Fruit fly (Drosophila melanogaster) whole organism, embryonic: Measurements from ENCODE around the gene Gprk2.

Source experiments
- Awh ChIP-seq: fragments of 200-800 bp; sonication (Bioruptor generic); IDR thresholded peaks from 2 replicates; pipeline ENCODE4, ENCODE4 v1.3.6; 2022; ENCODE audit warnings: missing biosample characterization, missing genetic modification characterization
- CG10654 ChIP-seq: fragments of 200-800 bp; sonication (Bioruptor generic); optimal IDR thresholded peaks from 2 replicates; lab custom pipeline; 2016; ENCODE audit warnings: missing biosample characterization, missing genetic modification characterization
- CG11085 ChIP-seq: fragments of 200-800 bp; sonication (Bioruptor generic); IDR thresholded peaks from 2 replicates; pipeline ENCODE4 v1.3.6; 2022; ENCODE audit warnings: missing biosample characterization, missing genetic modification characterization
- CG11247 ChIP-seq: fragments of 200-800 bp; sonication (Bioruptor generic); IDR thresholded peaks from 2 replicates; pipeline ENCODE4 v1.3.6; 2022; ENCODE audit warnings: missing biosample characterization, missing genetic modification characterization
- CG11695 ChIP-seq: fragments of 200-800 bp; sonication (Bioruptor generic); IDR thresholded peaks from 3 replicates; pipeline ENCODE4 v1.3.6; 2022; ENCODE audit warnings: missing biosample characterization, missing genetic modification characterization
- CG12071 ChIP-seq: fragments of 200-800 bp; sonication (Bioruptor generic); optimal IDR thresholded peaks from 3 replicates; lab custom pipeline; 2018; ENCODE audit warnings: missing biosample characterization, mild to moderate bottlenecking, missing genetic modification characterization
- CG15514 ChIP-seq: fragments of 200-800 bp; sonication (Bioruptor generic); optimal IDR thresholded peaks from 3 replicates; lab custom pipeline; 2017; ENCODE audit warnings: missing biosample characterization, missing genetic modification characterization, mild to moderate bottlenecking, moderate library complexity, missing genetic modification reagents
- CG15696 ChIP-seq: fragments of 200-800 bp; sonication (Bioruptor generic); optimal IDR thresholded peaks from 2 replicates; lab custom pipeline; 2019; ENCODE audit warnings: missing biosample characterization, mild to moderate bottlenecking, missing genetic modification characterization, moderate library complexity
- CG32772 ChIP-seq: fragments of 200-800 bp; sonication (Bioruptor generic); IDR thresholded peaks from 2 replicates; pipeline ENCODE4 v1.3.6; 2022; ENCODE audit warnings: missing biosample characterization, missing genetic modification characterization
- CG4328 ChIP-seq: fragments of 200-800 bp; sonication (Bioruptor generic); optimal IDR thresholded peaks from 3 replicates; lab custom pipeline; 2017; ENCODE audit warnings: missing biosample characterization, missing genetic modification reagents, missing genetic modification characterization
- CG4617 ChIP-seq: fragments of 200-800 bp; sonication (Bioruptor generic); optimal IDR thresholded peaks from 3 replicates; lab custom pipeline; 2016; ENCODE audit warnings: missing biosample characterization, missing genetic modification characterization, borderline replicate concordance
- CG4730 ChIP-seq: fragments of 200-800 bp; sonication (Bioruptor generic); IDR thresholded peaks from 2 replicates; pipeline ENCODE4 v1.3.6; 2022; ENCODE audit warnings: missing biosample characterization, missing genetic modification characterization
- CG5180 ChIP-seq: fragments of 200-800 bp; sonication (Bioruptor generic); optimal IDR thresholded peaks from 3 replicates; lab custom pipeline; 2017; ENCODE audit warnings: missing biosample characterization, missing genetic modification characterization, mild to moderate bottlenecking, moderate library complexity, missing genetic modification reagents
- CG6272 ChIP-seq: fragments of 200-800 bp; sonication (Bioruptor generic); IDR thresholded peaks from 2 replicates; pipeline ENCODE4 v1.3.6; 2022; ENCODE audit warnings: missing biosample characterization, missing genetic modification characterization
- CG6791 ChIP-seq: fragments of 200-800 bp; sonication (Bioruptor generic); IDR thresholded peaks from 3 replicates; pipeline ENCODE4 v1.3.6; 2022; ENCODE audit warnings: missing biosample characterization, missing genetic modification characterization; ENCODE audit not compliant: partially characterized antibody
- CG8388 ChIP-seq: fragments of 200-800 bp; sonication (Bioruptor generic); optimal IDR thresholded peaks from 2 replicates; lab custom pipeline; 2019; ENCODE audit warnings: missing biosample characterization, mild to moderate bottlenecking, missing genetic modification characterization, moderate library complexity
- CG9876 ChIP-seq: fragments of 200-800 bp; sonication (Bioruptor generic); optimal IDR thresholded peaks from 2 replicates; lab custom pipeline; 2016; ENCODE audit warnings: missing biosample characterization, missing genetic modification characterization
- Camta ChIP-seq: fragments of 200-800 bp; sonication (Bioruptor generic); optimal IDR thresholded peaks from 2 replicates; lab custom pipeline; 2016; ENCODE audit warnings: missing biosample characterization, missing genetic modification characterization
- CrebB ChIP-seq: fragments of 200-800 bp; sonication (Bioruptor generic); optimal IDR thresholded peaks from 3 replicates; lab custom pipeline; 2018; ENCODE audit warnings: missing biosample characterization, mild to moderate bottlenecking, missing genetic modification characterization
- Dek ChIP-seq: fragments of 200-800 bp; sonication (Bioruptor generic); optimal IDR thresholded peaks from 3 replicates; lab custom pipeline; 2019; ENCODE audit warnings: missing biosample characterization, mild to moderate bottlenecking, missing genetic modification characterization, moderate library complexity
- H15 ChIP-seq: fragments of 200-800 bp; sonication (Bioruptor generic); IDR thresholded peaks from 3 replicates; pipeline ENCODE4 v1.3.6; 2022; ENCODE audit warnings: missing biosample characterization, missing genetic modification characterization
- H2.0 ChIP-seq: fragments of 200-800 bp; sonication (Bioruptor generic); IDR thresholded peaks from 2 replicates; pipeline ENCODE4 v1.3.6; 2022; ENCODE audit warnings: missing biosample characterization, missing genetic modification characterization
- HLH3B ChIP-seq: fragments of 200-800 bp; sonication (Bioruptor generic); IDR thresholded peaks from 2 replicates; pipeline ENCODE4 v1.3.6; 2022; ENCODE audit warnings: missing biosample characterization, missing genetic modification characterization
- Hey ChIP-seq: fragments of 200-800 bp; sonication (Bioruptor generic); optimal IDR thresholded peaks from 3 replicates; lab custom pipeline; 2018; ENCODE audit warnings: missing biosample characterization, mild to moderate bottlenecking, missing genetic modification characterization
- Hr3 ChIP-seq: fragments of 200-800 bp; sonication (Bioruptor generic); optimal IDR thresholded peaks from 3 replicates; lab custom pipeline; 2016; ENCODE audit warnings: missing biosample characterization, missing genetic modification characterization
- MBD-R2 ChIP-seq: fragments of 200-800 bp; sonication (Bioruptor generic); IDR thresholded peaks from 2 replicates; pipeline ENCODE4 v1.3.6; 2022; ENCODE audit warnings: missing biosample characterization, missing genetic modification characterization
- MTF-1 ChIP-seq: fragments of 200-800 bp; sonication (Bioruptor generic); optimal IDR thresholded peaks from 2 replicates; lab custom pipeline; 2018; ENCODE audit warnings: missing biosample characterization, mild to moderate bottlenecking, missing genetic modification characterization, borderline replicate concordance
- Med ChIP-seq: fragments of 200-800 bp; sonication (Bioruptor generic); peaks from one replicate; lab custom pipeline; 2016; ENCODE audit warnings: missing biosample characterization, missing genetic modification characterization, mild to moderate bottlenecking, inconsistent platforms, moderate library complexity
- Meics ChIP-seq: fragments of 200-800 bp; sonication (Bioruptor generic); optimal IDR thresholded peaks from 2 replicates; lab custom pipeline; 2017; ENCODE audit warnings: missing biosample characterization, mild to moderate bottlenecking, missing genetic modification characterization
- NC2β ChIP-seq: fragments of 200-800 bp; sonication (Bioruptor generic); optimal IDR thresholded peaks from 2 replicates; lab custom pipeline; 2016; ENCODE audit warnings: missing biosample characterization, missing genetic modification characterization
- Optix ChIP-seq: fragments of 200-800 bp; sonication (Bioruptor generic); IDR thresholded peaks from 3 replicates; pipeline ENCODE4 v1.3.6; 2022; ENCODE audit warnings: missing biosample characterization, missing genetic modification characterization
- PHDP ChIP-seq: fragments of 200-800 bp; sonication (Bioruptor generic); optimal IDR thresholded peaks from 3 replicates; lab custom pipeline; 2018; ENCODE audit warnings: missing biosample characterization, mild to moderate bottlenecking, missing genetic modification characterization, moderate library complexity
- Poxn ChIP-seq: fragments of 200-800 bp; sonication (Bioruptor generic); IDR thresholded peaks from 2 replicates; pipeline ENCODE4 v1.3.6; 2022; ENCODE audit warnings: missing biosample characterization, missing genetic modification characterization
- Sry-δ ChIP-seq: fragments of 200-800 bp; sonication (Bioruptor generic); optimal IDR thresholded peaks from 2 replicates; lab custom pipeline; 2016; ENCODE audit warnings: missing biosample characterization, missing genetic modification characterization
- Xbp1 ChIP-seq: fragments of 200-800 bp; sonication (Bioruptor generic); optimal IDR thresholded peaks from 3 replicates; lab custom pipeline; 2016; ENCODE audit warnings: missing biosample characterization, mild to moderate bottlenecking, missing genetic modification characterization
- ac ChIP-seq: fragments of 200-800 bp; sonication (Bioruptor generic); optimal IDR thresholded peaks from 3 replicates; lab custom pipeline; 2017; ENCODE audit warnings: missing biosample characterization, mild to moderate bottlenecking, missing genetic modification characterization
- cato ChIP-seq: fragments of 200-800 bp; sonication (Bioruptor generic); optimal IDR thresholded peaks from 2 replicates; lab custom pipeline; 2016; ENCODE audit warnings: missing biosample characterization, missing genetic modification characterization, borderline replicate concordance
- crol ChIP-seq: fragments of 200-800 bp; sonication (Bioruptor generic); IDR thresholded peaks from 2 replicates; pipeline ENCODE4 v1.3.6; 2022; ENCODE audit warnings: missing biosample characterization, missing genetic modification characterization
- eve ChIP-seq, 2 experiments: fragments of >200 bp; optimal IDR thresholded peaks; 2 replicates each; lab custom pipeline; 2017; ENCODE audit warnings: missing biosample characterization in 2 of 2, missing genetic modification characterization in 2 of 2
- gem ChIP-seq: fragments of 200-800 bp; sonication (Bioruptor generic); optimal IDR thresholded peaks from 2 replicates; lab custom pipeline; 2019; ENCODE audit warnings: missing biosample characterization, mild to moderate bottlenecking, missing genetic modification characterization, moderate library complexity
- gro ChIP-seq: fragments of 200-800 bp; sonication (Bioruptor generic); optimal IDR thresholded peaks from 2 replicates; lab custom pipeline; 2016; ENCODE audit warnings: missing biosample characterization, missing genetic modification characterization
- hbn ChIP-seq: fragments of 200-800 bp; sonication (Bioruptor generic); IDR thresholded peaks from 2 replicates; pipeline ENCODE4 v1.3.6; 2022; ENCODE audit warnings: missing biosample characterization, missing genetic modification characterization; ENCODE audit not compliant: partially characterized antibody
- ken ChIP-seq: fragments of 200-800 bp; sonication (Bioruptor generic); IDR thresholded peaks from 3 replicates; pipeline ENCODE4 v1.3.6; 2022; ENCODE audit warnings: missing biosample characterization, missing genetic modification characterization
- pfk ChIP-seq: fragments of 200-800 bp; sonication (Bioruptor generic); optimal IDR thresholded peaks from 2 replicates; lab custom pipeline; 2018; ENCODE audit warnings: missing biosample characterization, mild to moderate bottlenecking, missing genetic modification characterization, moderate library complexity
- schlank ChIP-seq: fragments of 200-800 bp; sonication (Bioruptor generic); optimal IDR thresholded peaks from 2 replicates; lab custom pipeline; 2018; ENCODE audit warnings: missing biosample characterization, mild to moderate bottlenecking, missing genetic modification characterization
- sim ChIP-seq: fragments of 200-800 bp; sonication (Bioruptor generic); IDR thresholded peaks from 2 replicates; pipeline ENCODE4 v1.3.6; 2022; ENCODE audit warnings: missing biosample characterization, missing genetic modification characterization
- slou ChIP-seq: fragments of 200-800 bp; sonication (Bioruptor generic); optimal IDR thresholded peaks from 3 replicates; lab custom pipeline; 2016; ENCODE audit warnings: missing biosample characterization, missing genetic modification characterization
- sr ChIP-seq: fragments of 200-800 bp; sonication (Bioruptor generic); IDR thresholded peaks from 3 replicates; pipeline ENCODE4 v1.3.6; 2022; ENCODE audit warnings: missing biosample characterization, missing genetic modification characterization
- trh ChIP-seq: fragments of 200-800 bp; sonication (Bioruptor generic); optimal IDR thresholded peaks from 2 replicates; lab custom pipeline; 2016; ENCODE audit warnings: missing biosample characterization, missing genetic modification characterization
- vfl ChIP-seq: fragments of 200-800 bp; sonication (Bioruptor generic); optimal IDR thresholded peaks from 2 replicates; lab custom pipeline; 2016; ENCODE audit warnings: missing biosample characterization, missing genetic modification characterization
- yki ChIP-seq: fragments of >200 bp; optimal IDR thresholded peaks from 3 replicates; lab custom pipeline; 2018
- zfh2 ChIP-seq: fragments of 200-800 bp; sonication (Bioruptor generic); optimal IDR thresholded peaks from 2 replicates; lab custom pipeline; 2016; ENCODE audit warnings: missing biosample characterization, missing genetic modification characterization

Gene Gprk2

DNA sequence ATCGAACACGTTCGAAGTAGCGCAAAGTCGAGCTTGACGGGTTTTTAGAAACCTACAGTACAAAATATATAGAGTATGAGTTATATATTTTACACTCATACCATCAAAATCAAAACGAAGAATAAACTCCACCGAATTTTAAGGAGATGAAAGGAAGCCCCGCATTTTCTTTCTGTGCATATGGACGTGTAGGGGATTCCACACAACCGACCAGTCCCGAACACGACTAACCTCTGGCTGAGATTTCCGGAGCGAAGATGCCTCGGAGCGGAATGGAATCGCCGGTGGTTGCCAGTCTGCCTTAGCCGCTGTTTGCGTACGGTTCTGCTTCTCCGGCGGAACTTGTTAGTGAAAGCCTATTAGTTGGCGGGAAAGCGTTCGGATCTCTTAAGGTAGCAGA is 20.9 kb upstream of the Gprk2 start (continued):
- TF ChIP-seq CG4617 (peak; percentile 90), CG11247 (GFP tag; lab: Robert Waterston, UW) (peak; percentile 97), gem (tag; lab: Kevin White, UChicago) (peak; percentile 99), CG15514 (GFP tag; lab: Kevin White, UChicago) (peak; percentile 92), eve (GFP tag; optimal IDR thresholded peaks at IDR 0.05; lab: Kevin White, UChicago) (peak in 1 of 2 experiments; percentile 94), PHDP (tag; lab: Kevin White, UChicago) (peak; percentile 97), CG5180 (GFP tag; lab: Kevin White, UChicago) (peak; percentile 100), sr (GFP tag; lab: Robert Waterston, UW) (peak; percentile 95), slou (GFP tag; lab: Kevin White, UChicago) (peak; percentile 95), CG6791 (GFP tag; lab: Robert Waterston, UW) (no peak), hbn (GFP tag; lab: Robert Waterston, UW) (no peak), CG11695 (peak; percentile 98), Xbp1 (GFP tag; lab: Kevin White, UChicago) (peak; percentile 98), CG4328 (GFP tag; lab: Kevin White, UChicago) (peak; percentile 79), Dek (tag; lab: Kevin White, UChicago) (peak; percentile 97), MBD-R2 (GFP tag; lab: Robert Waterston, UW) (peak; percentile 97), ken (GFP tag; lab: Robert Waterston, UW) (peak; percentile 98), Med (GFP tag; lab: Kevin White, UChicago) (peak; percentile 100), sim (peak; percentile 94), CG8388 (GFP tag; lab: Kevin White, UChicago) (peak; percentile 96), Awh (peak; percentile 96), ac (GFP tag; lab: Kevin White, UChicago) (peak; percentile 57), crol (GFP tag; lab: Robert Waterston, UW) (0 out of 2 replicates have a peak, but pooled peaks have one; percentile 39), Camta (GFP tag; lab: Kevin White, UChicago) (peak; percentile 94), pfk (GFP tag; lab: Kevin White, UChicago) (no peak), Hr3 (GFP tag; lab: Kevin White, UChicago) (peak; percentile 97), Meics (GFP tag; lab: Kevin White, UChicago) (peak; percentile 97), vfl (peak; percentile 98), CG15696 (tag; lab: Kevin White, UChicago) (peak; percentile 78), HLH3B (GFP tag; lab: Robert Waterston, UW) (peak; percentile 96), CG12071 (GFP tag; lab: Kevin White, UChicago) (peak; percentile 96), CG4730 (GFP tag; lab: Robert Waterston, UW) (peak; percentile 97), NC2β (GFP tag; lab: Kevin White, UChicago) (peak; percentile 95), Poxn (GFP tag; lab: Robert Waterston, UW) (peak; percentile 94), trh (GFP tag; lab: Kevin White, UChicago) (peak; percentile 93), CG11085 (GFP tag; lab: Robert Waterston, UW) (peak; percentile 96), Sry-δ (GFP tag; lab: Kevin White, UChicago) (peak; percentile 69), CG10654 (peak; percentile 96), zfh2 (peak; percentile 99), CG6272 (GFP tag; lab: Robert Waterston, UW) (peak; percentile 98), H15 (GFP tag; lab: Robert Waterston, UW) (peak; percentile 96), CG9876 (GFP tag; lab: Kevin White, UChicago) (peak; percentile 95), CG32772 (GFP tag; lab: Robert Waterston, UW) (peak; percentile 97), Hey (tag; lab: Kevin White, UChicago) (peak; percentile 70), cato (GFP tag; lab: Kevin White, UChicago) (peak; percentile 95), CrebB (tag; lab: Kevin White, UChicago) (peak; percentile 94), Optix (peak; percentile 97), H2.0 (GFP tag; lab: Robert Waterston, UW) (peak; percentile 97), schlank (tag; lab: Kevin White, UChicago) (peak; percentile 94), gro (GFP tag; lab: Kevin White, UChicago) (peak; percentile 99), MTF-1 (GFP tag; lab: Kevin White, UChicago) (peak; percentile 73), yki (lab: Kevin White, UChicago) (no peak)
